Worm (Caenorhabditis elegans) whole organism, mixed stage, embryonic: ENCODE results near the gene C50H2.5.

Experiments used
- M03D4.4 ChIP-seq: sonication (generic microtip); optimal IDR thresholded peaks from 2 replicates; lab custom pipeline; 2017; ENCODE audit warnings: mild to moderate bottlenecking, missing genetic modification characterization, missing compliant biosample characterization
- bed-3 ChIP-seq: fragments of 200-800 bp; sonication (Bioruptor generic); optimal IDR thresholded peaks from 3 replicates; lab custom pipeline; 2018; ENCODE audit warnings: mild to moderate bottlenecking, missing genetic modification characterization, moderate library complexity, missing compliant biosample characterization
- blmp-1 ChIP-seq: fragments of 150-350 bp; optimal IDR thresholded peaks from 2 replicates; lab custom pipeline; 2014; ENCODE audit warnings: missing biosample characterization, missing genetic modification characterization
- ceh-39 ChIP-seq: fragments of 150-350 bp; optimal IDR thresholded peaks from 2 replicates; lab custom pipeline; 2014; ENCODE audit warnings: missing biosample characterization, missing genetic modification characterization
- ceh-43 ChIP-seq: fragments of 200-800 bp; sonication (Bioruptor generic); optimal IDR thresholded peaks from 2 replicates; lab custom pipeline; 2018; ENCODE audit warnings: mild to moderate bottlenecking, missing genetic modification characterization, moderate library complexity, missing compliant biosample characterization
- ceh-83 ChIP-seq: fragments of 200-800 bp; sonication (Bioruptor generic); optimal IDR thresholded peaks from 2 replicates; lab custom pipeline; 2018; ENCODE audit warnings: mild to moderate bottlenecking, missing genetic modification characterization, missing compliant biosample characterization
- ces-1 ChIP-seq: fragments of 150-350 bp; optimal IDR thresholded peaks from 2 replicates; lab custom pipeline; 2014; ENCODE audit warnings: missing biosample characterization, missing genetic modification reagents, missing genetic modification characterization
- cnd-1 ChIP-seq: fragments of 200-800 bp; sonication (Bioruptor generic); optimal IDR thresholded peaks from 2 replicates; lab custom pipeline; 2018; ENCODE audit warnings: mild to moderate bottlenecking, missing genetic modification characterization, missing compliant biosample characterization
- drap-1 ChIP-seq: fragments of 200-800 bp; sonication (Bioruptor generic); optimal IDR thresholded peaks from 3 replicates; lab custom pipeline; 2018; ENCODE audit warnings: mild to moderate bottlenecking, missing genetic modification characterization, missing compliant biosample characterization
- elt-1 ChIP-seq: sonication (generic microtip); optimal IDR thresholded peaks from 2 replicates; lab custom pipeline; 2017; ENCODE audit warnings: missing genetic modification characterization, mild to moderate bottlenecking, missing compliant biosample characterization, antibody characterized with exemption, moderate library complexity, borderline replicate concordance; ENCODE audit not compliant: insufficient read depth
- elt-3 ChIP-seq: fragments of 150-350 bp; optimal IDR thresholded peaks from 2 replicates; lab custom pipeline; 2014; ENCODE audit warnings: missing biosample characterization, missing genetic modification characterization
- flh-1 ChIP-seq: fragments of 200-800 bp; sonication (Bioruptor generic); optimal IDR thresholded peaks from 2 replicates; lab custom pipeline; 2018; ENCODE audit warnings: mild to moderate bottlenecking, missing genetic modification characterization, moderate library complexity, missing compliant biosample characterization
- ham-2 ChIP-seq: fragments of 200-800 bp; sonication (Bioruptor generic); optimal IDR thresholded peaks from 2 replicates; lab custom pipeline; 2018; ENCODE audit warnings: mild to moderate bottlenecking, missing genetic modification characterization, missing compliant biosample characterization
- hlh-1 ChIP-seq: fragments of 150-350 bp; optimal IDR thresholded peaks from 2 replicates; lab custom pipeline; 2014; ENCODE audit warnings: missing biosample characterization, missing genetic modification reagents, missing genetic modification characterization
- lin-13 ChIP-seq: fragments of 150-350 bp; optimal IDR thresholded peaks from 2 replicates; lab custom pipeline; 2014; ENCODE audit warnings: missing biosample characterization, missing genetic modification characterization
- lin-32 ChIP-seq: fragments of 200-800 bp; sonication (Bioruptor generic); optimal IDR thresholded peaks from 2 replicates; lab custom pipeline; 2018; ENCODE audit warnings: mild to moderate bottlenecking, missing genetic modification characterization, missing compliant biosample characterization
- lsy-2 ChIP-seq: fragments of 150-350 bp; optimal IDR thresholded peaks from 2 replicates; lab custom pipeline; 2014; ENCODE audit warnings: missing biosample characterization, missing genetic modification characterization
- mab-5 ChIP-seq: fragments of 150-350 bp; optimal IDR thresholded peaks from 2 replicates; lab custom pipeline; 2014; ENCODE audit warnings: missing biosample characterization, missing genetic modification characterization
- mep-1 ChIP-seq: fragments of 150-350 bp; optimal IDR thresholded peaks from 2 replicates; lab custom pipeline; 2017; ENCODE audit warnings: missing biosample characterization, missing genetic modification reagents, missing genetic modification characterization, inconsistent platforms
- mls-2 ChIP-seq: sonication (generic microtip); optimal IDR thresholded peaks from 2 replicates; lab custom pipeline; 2016; ENCODE audit warnings: mild to moderate bottlenecking, missing genetic modification characterization, moderate library complexity, missing compliant biosample characterization
- nhr-12 ChIP-seq: fragments of 150-350 bp; optimal IDR thresholded peaks from 2 replicates; lab custom pipeline; 2014; ENCODE audit warnings: missing biosample characterization, missing genetic modification characterization
- nhr-2 ChIP-seq: fragments of 150-350 bp; optimal IDR thresholded peaks from 2 replicates; lab custom pipeline; 2014; ENCODE audit warnings: missing biosample characterization, missing genetic modification characterization
- nhr-28 ChIP-seq: fragments of 150-350 bp; optimal IDR thresholded peaks from 2 replicates; lab custom pipeline; 2014; ENCODE audit warnings: missing biosample characterization, missing genetic modification characterization
- nhr-76 ChIP-seq: sonication (generic microtip); optimal IDR thresholded peaks from 2 replicates; lab custom pipeline; 2017; ENCODE audit warnings: missing biosample characterization, missing genetic modification characterization
- pha-4 ChIP-seq: fragments of 150-350 bp; optimal IDR thresholded peaks from 2 replicates; lab custom pipeline; 2018; ENCODE audit warnings: missing biosample characterization, missing genetic modification reagents, missing genetic modification characterization
- sem-2 ChIP-seq: fragments of 200-800 bp; sonication (Bioruptor generic); optimal IDR thresholded peaks from 2 replicates; lab custom pipeline; 2018; ENCODE audit warnings: mild to moderate bottlenecking, missing genetic modification characterization, missing compliant biosample characterization
- snpc-4 ChIP-seq: fragments of 150-350 bp; optimal IDR thresholded peaks from 2 replicates; lab custom pipeline; 2014; ENCODE audit warnings: missing biosample characterization, missing genetic modification characterization
- tbx-8 ChIP-seq: fragments of 200-800 bp; sonication (Bioruptor generic); optimal IDR thresholded peaks from 2 replicates; lab custom pipeline; 2018; ENCODE audit warnings: mild to moderate bottlenecking, missing genetic modification characterization, moderate library complexity, missing compliant biosample characterization
- unc-120 ChIP-seq: sonication (generic microtip); optimal IDR thresholded peaks from 2 replicates; lab custom pipeline; 2017; ENCODE audit warnings: missing genetic modification characterization, missing compliant biosample characterization; ENCODE audit not compliant: poor library complexity, severe bottlenecking
- unc-62 ChIP-seq: fragments of 150-350 bp; optimal IDR thresholded peaks from 2 replicates; lab custom pipeline; 2014; ENCODE audit warnings: missing biosample characterization, missing genetic modification reagents, missing genetic modification characterization
- zip-8 ChIP-seq: fragments of 150-350 bp; optimal IDR thresholded peaks from 2 replicates; lab custom pipeline; 2014; ENCODE audit warnings: missing biosample characterization, missing genetic modification characterization
- ztf-11 ChIP-seq: fragments of 150-350 bp; optimal IDR thresholded peaks from 2 replicates; lab custom pipeline; 2014; ENCODE audit warnings: missing biosample characterization, missing genetic modification characterization

Gene C50H2.5

ce11 chrV:9909624-9910023 is 8.9 kb upstream of the C50H2.5 start:
- TF ChIP-seq snpc-4 (tag; lab: Kevin White, UChicago) (no peak), sem-2 (GFP tag; lab: Kevin White, UChicago) (no peak)

DNA sequence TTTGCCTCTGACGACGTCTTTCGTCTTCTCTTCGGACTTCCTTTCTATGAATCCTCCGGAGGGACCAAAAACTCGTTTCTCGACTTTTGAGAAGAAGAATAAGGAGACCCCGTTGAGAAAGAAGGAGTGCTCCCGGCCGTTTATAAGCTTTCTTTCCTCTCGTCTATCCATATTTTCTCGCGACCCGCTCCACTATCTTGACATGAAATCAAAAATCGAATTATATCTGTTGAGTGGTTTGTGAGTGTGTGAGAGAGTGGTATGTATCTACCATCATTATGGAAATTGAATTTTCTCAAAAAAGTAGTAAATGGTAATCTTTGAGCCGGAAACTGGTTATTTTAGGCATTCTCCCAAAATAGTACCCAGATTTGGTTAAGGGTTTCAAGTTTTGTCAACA is 7.3 kb upstream of the C50H2.5 start:
- TF ChIP-seq nhr-2 (tag; lab: Kevin White, UChicago) (no peak), ces-1 (GFP tag; lab: Kevin White, UChicago) (peak; percentile 85)

- no peak for TF ChIP-seq mep-1 (tag; lab: Kevin White, UChicago)
- TF ChIP-seq flh-1 (GFP tag; lab: Kevin White, UChicago) = no peak
- no peak for TF ChIP-seq zip-8 (tag; lab: Kevin White, UChicago)
- TF ChIP-seq M03D4.4 = no peak
- TF ChIP-seq nhr-76 = no peak
- TF ChIP-seq blmp-1 = no peak
- TF ChIP-seq ceh-83 (GFP tag; lab: Kevin White, UChicago) = no peak
- no peak for TF ChIP-seq cnd-1 (tag; lab: Kevin White, UChicago)
- TF ChIP-seq nhr-12 (tag; lab: Kevin White, UChicago) = no peak
- no peak for TF ChIP-seq ztf-11 (tag; lab: Kevin White, UChicago)
- no peak for TF ChIP-seq hlh-1 (tag; lab: Kevin White, UChicago)
- no peak for TF ChIP-seq unc-120 (tag; lab: Kevin White, UChicago)
- no peak for TF ChIP-seq snpc-4 (tag; lab: Kevin White, UChicago)
- TF ChIP-seq elt-1 (tag; lab: Kevin White, UChicago) = no peak
- TF ChIP-seq lin-32 (GFP tag; lab: Kevin White, UChicago) = no peak
- no peak for TF ChIP-seq ceh-39 (tag; lab: Kevin White, UChicago)
- no peak for TF ChIP-seq ceh-43 (GFP tag; lab: Kevin White, UChicago)
- TF ChIP-seq unc-62 = no peak
Observed at ce11 chrV:9913863-9914262, 4.6 kb upstream of the C50H2.5 start, which contains the start of gene fipr-10. Gene fipr-10 (plus strand): TSS chrV:9914163.

DNA sequence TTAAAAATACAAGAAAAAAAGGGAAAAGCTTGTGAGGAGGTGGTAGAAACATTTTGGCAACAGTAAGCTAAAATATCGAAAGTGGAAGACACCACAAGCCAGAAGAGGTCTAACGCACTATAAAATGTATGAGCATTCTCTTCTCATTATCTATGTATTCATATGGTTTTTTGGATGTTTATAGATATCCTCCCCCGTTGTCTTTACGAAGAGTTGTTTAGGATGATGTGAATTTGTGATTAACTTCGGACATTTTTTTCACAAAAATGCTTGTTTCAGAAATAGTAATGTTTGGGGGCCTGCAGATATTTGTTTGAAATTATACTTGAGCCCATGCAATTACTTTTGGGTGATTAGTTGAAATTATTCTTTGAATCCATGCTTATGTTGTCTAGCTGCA is 3.5 kb upstream of the C50H2.5 start, which contains the start of gene mec-9:
mec-9 (minus strand) TSS at position 101 of the 400 bp plus-strand sequence.
- TF ChIP-seq flh-1 (GFP tag; lab: Kevin White, UChicago) (no peak), blmp-1 (no peak), ham-2 (GFP tag; lab: Kevin White, UChicago) (no peak)

DNA sequence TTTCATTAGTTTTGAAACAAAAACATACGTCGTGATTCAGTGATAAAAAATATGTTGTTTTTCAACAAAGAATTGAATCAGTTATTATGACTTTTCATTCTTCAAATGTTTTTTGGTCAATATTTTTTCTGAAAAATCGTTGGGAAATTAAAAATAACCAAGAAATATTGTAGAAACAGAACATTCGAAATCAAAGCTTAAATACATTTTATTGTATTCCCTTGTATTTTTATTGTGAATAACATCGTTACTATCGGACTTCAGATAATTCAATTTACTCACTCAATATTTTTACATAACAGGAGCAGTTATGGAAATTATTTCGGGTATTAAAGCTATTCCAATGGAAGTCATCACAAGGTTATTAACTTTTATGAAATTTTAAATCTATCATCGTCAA is 1.8 kb upstream of the C50H2.5 start, which contains the start of gene C50H2.4:
C50H2.4 (plus strand) TSS at position 301 of the 400 bp plus-strand sequence.
- TF ChIP-seq snpc-4 (tag; lab: Kevin White, UChicago) (no peak), pha-4 (tag; lab: Kevin White, UChicago) (no peak), mab-5 (tag; lab: Kevin White, UChicago) (no peak), M03D4.4 (no peak), lin-32 (GFP tag; lab: Kevin White, UChicago) (no peak), sem-2 (GFP tag; lab: Kevin White, UChicago) (no peak), lin-13 (tag; lab: Kevin White, UChicago) (no peak), nhr-76 (no peak), elt-1 (tag; lab: Kevin White, UChicago) (no peak), elt-3 (tag; lab: Kevin White, UChicago) (no peak), bed-3 (GFP tag; lab: Kevin White, UChicago) (no peak), zip-8 (tag; lab: Kevin White, UChicago) (no peak), hlh-1 (tag; lab: Kevin White, UChicago) (no peak), unc-120 (tag; lab: Kevin White, UChicago) (no peak), mls-2 (tag; lab: Kevin White, UChicago) (no peak)

DNA sequence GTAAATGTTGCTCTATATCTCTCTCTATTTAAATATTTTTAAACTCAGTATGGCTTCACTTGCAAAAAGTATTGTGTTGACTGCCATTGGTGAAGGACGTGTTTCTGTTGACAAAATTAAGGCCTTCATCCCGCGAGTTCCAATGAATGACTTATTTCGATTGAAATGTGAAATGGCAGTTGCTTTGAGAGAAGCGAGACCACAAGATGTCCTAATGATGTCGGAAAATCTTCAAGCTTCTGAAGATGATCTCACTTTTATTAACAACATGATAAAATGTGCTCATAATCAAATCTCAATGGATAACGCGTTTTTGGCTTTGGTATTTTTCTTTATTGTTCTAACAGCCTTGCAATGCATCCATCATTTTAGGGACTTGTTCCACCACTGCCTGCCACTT is 2.8 kb downstream of the C50H2.5 start, which contains the start of gene ceh-75:
ceh-75 (plus strand) TSS at position 50 of the 400 bp plus-strand sequence.
- TF ChIP-seq cnd-1 (tag; lab: Kevin White, UChicago) = no peak
- TF ChIP-seq elt-3 (tag; lab: Kevin White, UChicago) = no peak
- TF ChIP-seq mls-2 (tag; lab: Kevin White, UChicago) = no peak
- no peak for TF ChIP-seq pha-4 (tag; lab: Kevin White, UChicago)
- TF ChIP-seq nhr-28 (tag; lab: Kevin White, UChicago) = no peak
- TF ChIP-seq ceh-39 (tag; lab: Kevin White, UChicago) = no peak
- TF ChIP-seq zip-8 (tag; lab: Kevin White, UChicago) = no peak
- TF ChIP-seq bed-3 (GFP tag; lab: Kevin White, UChicago) = no peak
- no peak for TF ChIP-seq ceh-43 (GFP tag; lab: Kevin White, UChicago)
- no peak for TF ChIP-seq ham-2 (GFP tag; lab: Kevin White, UChicago)
- no peak for TF ChIP-seq nhr-76
- TF ChIP-seq ces-1 (GFP tag; lab: Kevin White, UChicago) = no peak
- no peak for TF ChIP-seq lsy-2 (tag; lab: Kevin White, UChicago)
- TF ChIP-seq snpc-4 (tag; lab: Kevin White, UChicago) = no peak
- no peak for TF ChIP-seq ztf-11 (tag; lab: Kevin White, UChicago)
- no peak for TF ChIP-seq ceh-83 (GFP tag; lab: Kevin White, UChicago)
- TF ChIP-seq mep-1 (tag; lab: Kevin White, UChicago) = no peak
- no peak for TF ChIP-seq drap-1 (GFP tag; lab: Kevin White, UChicago)
- TF ChIP-seq tbx-8 = no peak
- no peak for TF ChIP-seq nhr-2 (tag; lab: Kevin White, UChicago)
